Worm (Caenorhabditis elegans) whole organism, L4 larva: ENCODE measurements around the gene arrd-11.

Experiments
- F37D6.2 ChIP-seq: sonication (generic microtip); optimal IDR thresholded peaks from 2 replicates; lab custom pipeline; 2016; ENCODE audit warnings: mild to moderate bottlenecking, missing genetic modification characterization, missing compliant biosample characterization
- F49E8.2 ChIP-seq: sonication (generic microtip); optimal IDR thresholded peaks from 2 replicates; lab custom pipeline; 2016; ENCODE audit warnings: missing compliant biosample characterization, mild to moderate bottlenecking, missing genetic modification characterization, borderline replicate concordance
- R02D3.7 ChIP-seq: fragments of 150-350 bp; sonication (generic microtip); optimal IDR thresholded peaks from 3 replicates; lab custom pipeline; 2014; ENCODE audit warnings: missing biosample characterization, missing genetic modification characterization
- T20F7.1 ChIP-seq: fragments of 200-800 bp; sonication (Bioruptor generic); optimal IDR thresholded peaks from 2 replicates; lab custom pipeline; 2018; ENCODE audit warnings: mild to moderate bottlenecking, missing genetic modification characterization, missing compliant biosample characterization
- Y105C5A.15 ChIP-seq: fragments of 200-800 bp; sonication (Bioruptor generic); IDR thresholded peaks from 2 replicates; pipeline ENCODE4 v1.3.6; 2022; ENCODE audit warnings: missing genetic modification characterization, missing compliant biosample characterization
- Y48G9A.11 ChIP-seq: fragments of 200-800 bp; sonication (Bioruptor generic); IDR thresholded peaks from 2 replicates; pipeline ENCODE4 v1.3.6; 2022; ENCODE audit warnings: missing genetic modification reagents, missing genetic modification characterization, missing compliant biosample characterization
- ZK546.5 ChIP-seq, 2 experiments: sonication (generic microtip); optimal IDR thresholded peaks; 2 replicates each; lab custom pipeline; 2017; ENCODE audit warnings: missing biosample characterization in 2 of 2, missing genetic modification characterization in 2 of 2
- ceh-20 ChIP-seq: fragments of 200-800 bp; sonication (Bioruptor generic); IDR thresholded peaks from 2 replicates; pipeline ENCODE4 v1.3.6; 2022; ENCODE audit warnings: missing genetic modification reagents, missing genetic modification characterization, missing compliant biosample characterization
- ceh-28 ChIP-seq: fragments of 150-350 bp; optimal IDR thresholded peaks from 2 replicates; lab custom pipeline; 2014; ENCODE audit warnings: missing biosample characterization, missing genetic modification reagents, missing genetic modification characterization
- ces-1 ChIP-seq: fragments of 150-350 bp; sonication (generic microtip); optimal IDR thresholded peaks from 4 replicates; lab custom pipeline; 2014; ENCODE audit warnings: missing biosample characterization, missing genetic modification reagents, missing genetic modification characterization
- ctbp-1 ChIP-seq: fragments of 200-800 bp; sonication (Bioruptor generic); IDR thresholded peaks from 2 replicates; pipeline ENCODE4 v1.3.6; 2022; ENCODE audit warnings: missing genetic modification reagents, missing genetic modification characterization, missing compliant biosample characterization
- daf-16 ChIP-seq, 3 experiments: sonication (generic microtip); optimal IDR thresholded peaks; 2 replicates each; lab custom pipeline; 2016 to 2017; ENCODE audit warnings: missing genetic modification characterization in 3 of 3, missing genetic modification reagents in 3 of 3, mild to moderate bottlenecking in 2 of 3, missing compliant biosample characterization in 2 of 3, missing biosample characterization in 1 of 3, moderate library complexity in 1 of 3
- dmd-6 ChIP-seq: fragments of 200-800 bp; sonication (Bioruptor generic); IDR thresholded peaks from 2 replicates; pipeline ENCODE4 v1.3.6; 2022; ENCODE audit warnings: missing genetic modification reagents, missing genetic modification characterization, missing compliant biosample characterization
- dmd-9 ChIP-seq: fragments of 200-800 bp; sonication (Bioruptor generic); IDR thresholded peaks from 2 replicates; pipeline ENCODE4 v1.3.6; 2022; ENCODE audit warnings: missing genetic modification reagents, missing genetic modification characterization, missing compliant biosample characterization
- dve-1 ChIP-seq: sonication (generic microtip); optimal IDR thresholded peaks from 2 replicates; lab custom pipeline; 2017; ENCODE audit warnings: antibody characterized with exemption, mild to moderate bottlenecking, missing genetic modification characterization, missing compliant biosample characterization; ENCODE audit not compliant: insufficient read depth
- fkh-10 ChIP-seq: fragments of 150-350 bp; optimal IDR thresholded peaks from 2 replicates; lab custom pipeline; 2014; ENCODE audit warnings: missing biosample characterization, missing genetic modification reagents, missing genetic modification characterization
- gei-8 ChIP-seq: fragments of 200-800 bp; sonication (Bioruptor generic); optimal IDR thresholded peaks from 2 replicates; lab custom pipeline; 2018; ENCODE audit warnings: mild to moderate bottlenecking, missing genetic modification characterization, missing compliant biosample characterization
- hif-1 ChIP-seq, 2 experiments: sonication (generic microtip); optimal IDR thresholded peaks; 2 replicates each; lab custom pipeline; 2016 to 2017; ENCODE audit warnings: missing compliant biosample characterization in 2 of 2, missing genetic modification characterization in 2 of 2, missing genetic modification reagents in 2 of 2, missing genotype in 2 of 2, mild to moderate bottlenecking in 1 of 2
- hlh-11 ChIP-seq: fragments of 200-800 bp; sonication (Bioruptor generic); optimal IDR thresholded peaks from 2 replicates; lab custom pipeline; 2018; ENCODE audit warnings: mild to moderate bottlenecking, missing genetic modification characterization, missing compliant biosample characterization
- hlh-30 ChIP-seq: sonication (generic microtip); optimal IDR thresholded peaks from 2 replicates; lab custom pipeline; 2017; ENCODE audit warnings: antibody characterized with exemption, mild to moderate bottlenecking, missing genetic modification characterization, missing compliant biosample characterization; ENCODE audit not compliant: insufficient read depth
- lin-13 ChIP-seq: fragments of 150-350 bp; optimal IDR thresholded peaks from 2 replicates; lab custom pipeline; 2014; ENCODE audit warnings: missing biosample characterization, missing genetic modification reagents, missing genetic modification characterization
- lin-15B ChIP-seq: fragments of 150-350 bp; sonication (generic microtip); optimal IDR thresholded peaks from 3 replicates; lab custom pipeline; 2014; ENCODE audit warnings: missing biosample characterization, missing genetic modification characterization
- lir-3 ChIP-seq: sonication (generic microtip); optimal IDR thresholded peaks from 2 replicates; lab custom pipeline; 2016; ENCODE audit warnings: mild to moderate bottlenecking, missing genetic modification characterization, missing compliant biosample characterization
- lsy-2 ChIP-seq, 2 experiments: fragments of 150-350 bp in 1 of 2; sonication (generic microtip) in 1 of 2; optimal IDR thresholded peaks; 2 replicates each; lab custom pipeline; 2014 to 2017; ENCODE audit warnings: missing biosample characterization in 2 of 2, missing genetic modification characterization in 2 of 2
- madf-5 ChIP-seq, 2 experiments: fragments of 200-800 bp; sonication (Bioruptor generic); IDR thresholded peaks; 2 replicates each; pipeline ENCODE4 v1.3.6; 2022; ENCODE audit warnings: missing compliant biosample characterization in 2 of 2, missing genetic modification characterization in 2 of 2
- mdl-1 ChIP-seq, 2 experiments: fragments of 150-350 bp in 1 of 2; sonication (generic microtip) in 1 of 2; optimal IDR thresholded peaks; 2 replicates each; lab custom pipeline; 2014 to 2017; ENCODE audit warnings: missing biosample characterization in 2 of 2, missing genetic modification characterization in 2 of 2
- mdt-29 ChIP-seq: fragments of 200-800 bp; sonication (Bioruptor generic); IDR thresholded peaks from 2 replicates; pipeline ENCODE4 v1.3.6; 2022; ENCODE audit warnings: missing genetic modification reagents, missing genetic modification characterization, missing compliant biosample characterization
- mxl-2 ChIP-seq: fragments of 200-800 bp; sonication (Bioruptor generic); conservative IDR thresholded peaks from 2 replicates; pipeline ENCODE4 v1.3.6; 2022; ENCODE audit warnings: missing genetic modification reagents, missing genetic modification characterization, missing compliant biosample characterization
- nhr-11 ChIP-seq: fragments of 150-350 bp; optimal IDR thresholded peaks from 2 replicates; lab custom pipeline; 2014; ENCODE audit warnings: missing biosample characterization, missing genetic modification characterization
- nhr-25 ChIP-seq: sonication (generic microtip); optimal IDR thresholded peaks from 2 replicates; lab custom pipeline; 2017; ENCODE audit warnings: missing genetic modification characterization, mild to moderate bottlenecking, missing compliant biosample characterization, antibody characterized with exemption, moderate library complexity, borderline replicate concordance; ENCODE audit not compliant: insufficient read depth
- nhr-42 ChIP-seq: fragments of 200-800 bp; sonication (Bioruptor generic); IDR thresholded peaks from 2 replicates; pipeline ENCODE4 v1.3.6; 2022; ENCODE audit warnings: missing genetic modification characterization, missing compliant biosample characterization
- pqm-1 ChIP-seq: sonication (generic microtip); optimal IDR thresholded peaks from 2 replicates; lab custom pipeline; 2017; ENCODE audit warnings: missing biosample characterization, missing genetic modification characterization
- rbr-2 ChIP-seq: sonication (generic microtip); optimal IDR thresholded peaks from 2 replicates; lab custom pipeline; 2016; ENCODE audit warnings: missing genotype, missing genetic modification characterization, missing compliant biosample characterization
- skn-1 ChIP-seq: fragments of 150-350 bp; optimal IDR thresholded peaks from 2 replicates; lab custom pipeline; 2014; ENCODE audit warnings: missing biosample characterization, missing genetic modification characterization
- snpc-1.2 ChIP-seq: fragments of 200-800 bp; sonication (Bioruptor generic); IDR thresholded peaks from 2 replicates; pipeline ENCODE4 v1.3.6; 2022; ENCODE audit warnings: missing genetic modification reagents, missing genetic modification characterization, missing compliant biosample characterization
- spr-3 ChIP-seq: fragments of 200-800 bp; sonication (Bioruptor generic); optimal IDR thresholded peaks from 2 replicates; lab custom pipeline; 2018; ENCODE audit warnings: mild to moderate bottlenecking, missing genetic modification characterization, missing compliant biosample characterization
- tra-1 ChIP-seq: fragments of 200-800 bp; sonication (Bioruptor generic); IDR thresholded peaks from 2 replicates; pipeline ENCODE4 v1.3.6; 2022; ENCODE audit warnings: missing genetic modification reagents, missing genetic modification characterization, missing compliant biosample characterization
- unc-39 ChIP-seq: sonication (generic microtip); optimal IDR thresholded peaks from 2 replicates; lab custom pipeline; 2017; ENCODE audit warnings: missing biosample characterization, missing genetic modification characterization
- zip-11 ChIP-seq: fragments of 200-800 bp; sonication (Bioruptor generic); IDR thresholded peaks from 2 replicates; pipeline ENCODE4 v1.3.6; 2022; ENCODE audit warnings: missing genetic modification characterization, missing compliant biosample characterization

The arrd-11 gene

DNA sequence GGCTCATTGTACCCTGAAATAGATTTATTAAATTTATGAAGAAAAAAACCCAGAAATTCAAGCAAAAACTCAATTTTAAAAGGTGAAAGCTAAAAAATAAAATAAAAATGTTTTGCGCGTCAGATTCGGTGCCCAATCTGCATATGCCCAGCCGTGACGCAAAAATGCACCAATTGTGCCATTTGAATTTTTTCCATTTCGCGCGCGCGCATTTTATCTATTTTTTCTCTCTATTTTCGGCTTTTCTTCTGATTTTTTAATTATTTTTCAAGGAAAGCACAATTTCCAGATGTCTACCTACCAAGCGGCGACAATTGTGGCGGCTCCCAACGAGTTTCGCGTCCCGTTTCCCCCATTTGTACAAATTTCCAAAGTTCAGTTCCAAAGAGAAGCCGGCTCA is 37.4 kb upstream of the arrd-11 start, which contains the start of the genes Y54G9A.7 and bub-3 (continued):
- no peak for TF ChIP-seq lir-3 (tag; lab: Kevin White, UChicago)
- TF ChIP-seq dmd-6 (GFP tag; lab: Robert Waterston, UW): no peak
- no peak for TF ChIP-seq nhr-11 (tag; lab: Kevin White, UChicago)
- no peak for TF ChIP-seq ctbp-1 (GFP tag; lab: Robert Waterston, UW)
- TF ChIP-seq F37D6.2 (tag; lab: Kevin White, UChicago): no peak

DNA sequence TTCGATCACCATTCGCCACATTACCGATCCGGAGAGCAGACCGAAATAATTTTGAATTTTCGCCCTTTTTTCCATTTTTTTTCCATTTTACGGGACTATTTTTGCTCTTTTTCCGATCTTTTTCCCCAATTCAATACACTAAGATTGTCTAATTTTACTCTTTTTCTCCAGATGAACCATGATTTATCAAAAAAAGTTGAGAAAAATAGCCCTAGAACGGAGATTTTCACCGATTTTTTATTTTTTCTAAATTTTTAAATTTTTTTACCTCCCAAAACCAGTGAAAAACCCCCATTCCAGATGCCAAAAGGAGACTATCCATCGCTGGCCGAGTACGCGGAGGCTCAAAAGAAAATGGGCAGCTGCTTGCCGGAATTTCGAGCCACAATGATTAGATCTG is 33.8 kb upstream of the arrd-11 start, which contains the start of gene Y54G9A.9:
TSS of gene Y54G9A.9 (plus strand) at position 301 of the 400 bp plus-strand sequence.
- no peak for TF ChIP-seq ceh-20 (GFP tag; lab: Robert Waterston, UW)
- TF ChIP-seq ces-1 (GFP tag; lab: Kevin White, UChicago): no peak

DNA sequence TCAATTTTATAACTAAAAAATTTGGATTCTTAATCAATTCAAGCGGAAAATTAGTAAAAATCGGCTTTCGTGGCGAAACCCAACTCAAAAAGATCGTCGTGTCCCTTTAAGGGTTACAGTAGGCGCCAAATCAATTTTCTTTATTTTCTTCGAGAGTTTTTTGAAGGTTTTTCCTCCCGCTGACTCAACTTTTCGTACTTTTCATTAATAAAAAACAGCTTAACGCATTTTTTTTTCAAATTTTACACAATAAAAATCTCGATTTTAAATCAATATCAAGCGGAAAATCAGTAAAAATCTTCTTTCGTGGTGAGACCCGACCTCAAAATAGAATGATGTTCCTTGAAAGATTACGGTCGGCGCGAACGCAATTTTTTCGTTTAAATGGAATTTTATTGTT is 31.1 kb upstream of the arrd-11 start:
- peak; percentile 77 for TF ChIP-seq F49E8.2 (tag; lab: Kevin White, UChicago)
- no peak for TF ChIP-seq ZK546.5 (tag; optimal IDR thresholded peaks at IDR 0.05; lab: Kevin White, UChicago)
- TF ChIP-seq Y105C5A.15 (GFP tag; lab: Robert Waterston, UW): no peak

DNA sequence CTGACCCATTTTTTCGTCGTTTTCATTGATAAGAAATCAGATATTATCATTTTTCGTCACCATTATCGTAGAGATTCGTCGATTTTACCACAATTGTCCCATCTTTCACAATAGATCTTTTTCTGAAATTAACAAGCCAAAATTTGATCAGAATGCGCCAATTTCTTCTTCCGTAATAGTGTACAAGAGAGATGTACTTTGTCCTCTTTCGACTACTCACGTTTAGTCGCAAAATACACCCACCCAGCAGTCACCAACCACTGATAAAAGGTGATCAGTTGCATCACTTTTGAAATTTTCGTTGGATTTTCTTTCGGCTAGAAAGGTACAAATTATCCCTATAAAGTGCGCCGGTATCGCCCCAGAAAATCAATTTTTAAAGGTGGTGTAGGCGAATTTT is 30.6 kb upstream of the arrd-11 start:
- TF ChIP-seq fkh-10 (no peak), gei-8 (GFP tag; lab: Kevin White, UChicago) (no peak), daf-16 (GFP tag; optimal IDR thresholded peaks at IDR 0.05; lab: Kevin White, UChicago) (no peak), daf-16 (tag; optimal IDR thresholded peaks at IDR 0.05; lab: Kevin White, UChicago) (peak; percentile 41), madf-5 (GFP tag; IDR thresholded peaks at IDR 0.05; lab: Robert Waterston, UW) (no peak), nhr-25 (tag; lab: Kevin White, UChicago) (no peak), dmd-9 (GFP tag; lab: Robert Waterston, UW) (no peak), ctbp-1 (GFP tag; lab: Robert Waterston, UW) (no peak), dmd-6 (GFP tag; lab: Robert Waterston, UW) (0 out of 2 replicates have a peak, but pooled peaks have one; percentile 12), Y105C5A.15 (GFP tag; lab: Robert Waterston, UW) (no peak), ceh-28 (tag; lab: Kevin White, UChicago) (no peak), zip-11 (GFP tag; lab: Robert Waterston, UW) (no peak), hif-1 (tag; optimal IDR thresholded peaks at IDR 0.05; lab: Kevin White, UChicago) (peak in 1 of 2 experiments; percentile 96)

DNA sequence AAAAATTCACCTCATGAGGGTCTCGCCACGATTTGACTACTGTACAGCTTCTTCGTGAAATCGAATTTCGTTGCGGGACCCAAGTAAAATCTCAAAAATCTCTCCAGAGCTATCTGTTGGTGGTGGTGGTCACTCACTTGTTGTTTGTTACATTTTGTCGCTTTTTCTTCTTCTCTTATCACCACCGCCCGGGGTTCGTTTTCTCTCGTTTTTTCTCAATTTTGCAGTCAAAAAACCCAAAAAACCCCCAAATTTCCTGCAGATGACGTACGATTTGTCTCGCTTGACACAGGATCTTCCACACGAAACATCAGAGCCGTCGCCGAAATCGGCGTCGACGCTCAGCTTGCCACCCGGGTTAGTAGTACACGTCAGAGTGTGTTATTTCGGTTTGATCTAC is 27.1 kb upstream of the arrd-11 start, which contains the start of gene R06B9.5:
TSS of gene R06B9.5 (plus strand) at position 232 of the 400 bp plus-strand sequence.
- TF ChIP-seq skn-1 (no peak), daf-16 (GFP tag; optimal IDR thresholded peaks at IDR 0.05; lab: Kevin White, UChicago) (no peak), daf-16 (tag; optimal IDR thresholded peaks at IDR 0.05; lab: Kevin White, UChicago) (peak; percentile 5)

DNA sequence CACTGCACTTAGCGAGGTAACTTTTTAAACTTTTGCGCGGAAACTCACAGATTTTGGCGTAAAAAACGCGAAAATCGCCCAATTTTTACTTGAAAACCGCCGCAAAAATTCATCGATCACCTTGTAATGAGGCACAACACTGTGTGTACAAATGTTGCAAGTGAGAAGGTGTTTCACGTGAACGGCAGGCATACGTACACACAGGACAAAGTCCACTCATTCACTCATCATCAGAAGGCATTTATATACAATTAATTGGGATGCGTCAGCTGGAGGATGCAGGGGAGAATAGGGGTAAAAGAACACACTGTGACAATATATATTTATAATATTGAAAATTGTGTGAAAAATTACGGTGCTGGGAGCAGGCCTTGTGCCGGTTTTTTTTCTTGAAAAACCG is 26.3 kb upstream of the arrd-11 start:
- TF ChIP-seq mdl-1 (tag; optimal IDR thresholded peaks at IDR 0.05; lab: Kevin White, UChicago): no peak
- no peak for TF ChIP-seq R02D3.7
- TF ChIP-seq Y48G9A.11 (GFP tag; lab: Robert Waterston, UW): no peak
- peak in 1 of 2 experiments; percentile 1 for TF ChIP-seq lsy-2 (tag; optimal IDR thresholded peaks at IDR 0.05; lab: Kevin White, UChicago)
- no peak for TF ChIP-seq unc-39 (tag; lab: Kevin White, UChicago)
- TF ChIP-seq daf-16 (GFP tag; optimal IDR thresholded peaks at IDR 0.05; lab: Kevin White, UChicago): no peak
- TF ChIP-seq daf-16 (tag; optimal IDR thresholded peaks at IDR 0.05; lab: Kevin White, UChicago): peak; percentile 52
- TF ChIP-seq F37D6.2 (tag; lab: Kevin White, UChicago): no peak
- no peak for TF ChIP-seq tra-1
- no peak for TF ChIP-seq rbr-2 (tag; lab: Kevin White, UChicago)
- TF ChIP-seq lin-15B (tag; lab: Kevin White, UChicago): no peak
- TF ChIP-seq mdt-29 (GFP tag; lab: Robert Waterston, UW): no peak
- peak; percentile 22 for TF ChIP-seq hlh-11 (tag; lab: Kevin White, UChicago)
- TF ChIP-seq spr-3 (GFP tag; lab: Kevin White, UChicago): no peak
- TF ChIP-seq T20F7.1: no peak
- TF ChIP-seq dve-1 (tag; lab: Kevin White, UChicago): peak; percentile 34
- TF ChIP-seq pqm-1: no peak
- peak; percentile 88 for TF ChIP-seq mxl-2 (GFP tag; lab: Robert Waterston, UW)
- TF ChIP-seq nhr-42 (GFP tag; lab: Robert Waterston, UW): no peak
- peak; percentile 18 for TF ChIP-seq hlh-30 (tag; lab: Kevin White, UChicago)
- peak; percentile 51; the same call in 1 of the 2 replicates for TF ChIP-seq snpc-1.2 (GFP tag; lab: Robert Waterston, UW)
- TF ChIP-seq lin-13 (GFP tag; lab: Kevin White, UChicago): no peak
